Worm (Caenorhabditis elegans) whole organism, L3 larva: ENCODE data around the gene T23F6.2.

Experiments
- ZK546.5 ChIP-seq: sonication (generic microtip); optimal IDR thresholded peaks from 2 replicates; lab custom pipeline; 2017; ENCODE audit warnings: missing biosample characterization, missing genetic modification characterization
- egl-27 ChIP-seq: sonication (generic microtip); optimal IDR thresholded peaks from 4 replicates; lab custom pipeline; 2017; ENCODE audit warnings: missing biosample characterization, missing genetic modification reagents, missing genetic modification characterization
- fkh-2 ChIP-seq: fragments of 150-350 bp; optimal IDR thresholded peaks from 2 replicates; lab custom pipeline; 2014; ENCODE audit warnings: missing biosample characterization, missing genetic modification reagents, missing genetic modification characterization
- lin-39 ChIP-seq: fragments of 150-350 bp; optimal IDR thresholded peaks from 2 replicates; lab custom pipeline; 2018; ENCODE audit warnings: missing biosample characterization, missing genetic modification reagents, missing genetic modification characterization
- nhr-12 ChIP-seq: fragments of 150-350 bp; optimal IDR thresholded peaks from 2 replicates; lab custom pipeline; 2014; ENCODE audit warnings: missing biosample characterization, missing genetic modification characterization
- nhr-77 ChIP-seq: fragments of 150-350 bp; optimal IDR thresholded peaks from 2 replicates; lab custom pipeline; 2014; ENCODE audit warnings: missing biosample characterization, missing genetic modification characterization
- pha-4 ChIP-seq: fragments of 150-350 bp; optimal IDR thresholded peaks from 2 replicates; lab custom pipeline; 2014; ENCODE audit warnings: missing biosample characterization, missing genetic modification reagents, missing genetic modification characterization
- pqm-1 ChIP-seq: fragments of 150-350 bp; optimal IDR thresholded peaks from 2 replicates; lab custom pipeline; 2017; ENCODE audit warnings: missing biosample characterization, missing genetic modification characterization, inconsistent platforms
- tbx-2 ChIP-seq: sonication (generic microtip); optimal IDR thresholded peaks from 2 replicates; lab custom pipeline; 2016; ENCODE audit warnings: mild to moderate bottlenecking, missing genetic modification characterization, missing compliant biosample characterization
- unc-39 ChIP-seq: sonication (generic microtip); optimal IDR thresholded peaks from 4 replicates; lab custom pipeline; 2017; ENCODE audit warnings: missing biosample characterization, missing genetic modification characterization
- zag-1 ChIP-seq: fragments of 150-350 bp; optimal IDR thresholded peaks from 2 replicates; lab custom pipeline; 2014; ENCODE audit warnings: missing biosample characterization, missing genetic modification characterization

DNA sequence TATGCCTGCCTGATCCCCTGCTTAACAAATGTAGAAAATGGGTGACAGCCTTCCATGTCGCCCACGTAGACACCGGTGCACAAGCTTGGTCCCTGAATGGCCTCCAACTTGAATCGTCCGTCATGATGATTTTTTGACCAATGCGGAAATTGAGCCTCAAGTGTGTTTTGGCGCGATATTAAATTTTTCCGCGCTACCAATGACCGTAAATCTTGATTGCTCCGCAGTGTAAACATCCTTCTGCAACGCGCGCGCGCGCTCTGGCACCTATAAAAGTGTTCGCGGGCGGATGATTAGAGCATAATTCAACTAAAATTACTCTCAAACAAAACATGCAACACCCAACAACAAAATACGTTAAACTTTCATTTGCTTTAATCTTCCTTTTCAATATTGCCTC lies 1.5 kb upstream of the T23F6.2 start, which contains the start of gene idpp-7:
- TF ChIP-seq pqm-1 (tag; lab: Kevin White, UChicago) = no peak
- TF ChIP-seq zag-1 (tag; lab: Kevin White, UChicago) = no peak
- no peak for TF ChIP-seq nhr-77 (tag; lab: Kevin White, UChicago)
- TF ChIP-seq ZK546.5 (tag; lab: Kevin White, UChicago) = no peak
- no peak for TF ChIP-seq unc-39 (tag; lab: Kevin White, UChicago)
- no peak for TF ChIP-seq pha-4 (tag; lab: Kevin White, UChicago)
- no peak for TF ChIP-seq lin-39
- TF ChIP-seq fkh-2 (tag; lab: Kevin White, UChicago) = no peak
- TF ChIP-seq tbx-2 = no peak
- no peak for TF ChIP-seq egl-27 (tag; lab: Kevin White, UChicago)
- TF ChIP-seq nhr-12 (tag; lab: Kevin White, UChicago) = no peak
